Fruit fly (Drosophila melanogaster): Measurements from ENCODE around the gene CG9265.

CG9265 gene

dm6 chr2L:21062611-21063010 is 8.7 kb downstream of the CG9265 start (continued):
- TF ChIP-seq CG9932 (GFP tag; IDR thresholded peaks at IDR 0.05) (no peak), Dp (GFP tag; optimal IDR thresholded peaks at IDR 0.05) (no peak), klu (GFP tag; IDR thresholded peaks at IDR 0.05) (no peak), sqz (GFP tag; optimal IDR thresholded peaks at IDR 0.05) (no peak), hb (GFP tag; IDR thresholded peaks at IDR 0.05; ENCODE audit: partially characterized antibody) (no peak), CG14050 (GFP tag; IDR thresholded peaks at IDR 0.05) (no peak), HmgD (GFP tag; optimal IDR thresholded peaks at IDR 0.05) (no peak), Sin3A (optimal IDR thresholded peaks at IDR 0.05) (no peak), CG12071 (GFP tag; optimal IDR thresholded peaks at IDR 0.05) (peak; percentile 34), corto (GFP tag; optimal IDR thresholded peaks at IDR 0.05) (no peak), CG11093 (GFP tag; IDR thresholded peaks at IDR 0.05) (no peak), ind (GFP tag; optimal IDR thresholded peaks at IDR 0.05) (no peak), ems (GFP tag; optimal IDR thresholded peaks at IDR 0.05) (no peak), CG30020 (tag; optimal IDR thresholded peaks at IDR 0.05) (no peak), eve (GFP tag; optimal IDR thresholded peaks at IDR 0.05) (no peak), Hmr (GFP tag; optimal IDR thresholded peaks at IDR 0.05) (peak; percentile 8), pros (GFP tag; optimal IDR thresholded peaks at IDR 0.05) (no peak), CG6791 (GFP tag; IDR thresholded peaks at IDR 0.05; ENCODE audit: partially characterized antibody) (no peak), CG1832 (GFP tag; optimal IDR thresholded peaks at IDR 0.05) (no peak), Scr (GFP tag; IDR thresholded peaks at IDR 0.05; ENCODE audit: partially characterized antibody) (no peak), Hr39 (optimal IDR thresholded peaks at IDR 0.05) (no peak), br (optimal IDR thresholded peaks at IDR 0.05) (no peak), Fer1 (GFP tag; optimal IDR thresholded peaks at IDR 0.05) (peak; percentile 11), fd96Cb (tag; optimal IDR thresholded peaks at IDR 0.05) (no peak), BtbVII (GFP tag; optimal IDR thresholded peaks at IDR 0.05) (peak; percentile 0), phol (tag; optimal IDR thresholded peaks at IDR 0.05) (no peak), knrl (GFP tag; IDR thresholded peaks at IDR 0.05; ENCODE audit: partially characterized antibody) (no peak), CG14710 (tag; optimal IDR thresholded peaks at IDR 0.05) (no peak), abd-A (tag; optimal IDR thresholded peaks at IDR 0.05) (peak; percentile 14), CG8290 (GFP tag; optimal IDR thresholded peaks at IDR 0.05) (no peak), CG8290 (tag; optimal IDR thresholded peaks at IDR 0.05) (peak in 1 of 2 experiments; percentile 21), Six4 (GFP tag; optimal IDR thresholded peaks at IDR 0.05) (no peak), CG4360 (GFP tag; IDR thresholded peaks at IDR 0.05) (no peak), ftz-f1 (GFP tag; optimal IDR thresholded peaks at IDR 0.05) (no peak), tna (GFP tag; IDR thresholded peaks at IDR 0.05; ENCODE audit: partially characterized antibody) (no peak), CG42726 (GFP tag; IDR thresholded peaks at IDR 0.05; ENCODE audit: partially characterized antibody) (no peak), seq (GFP tag; IDR thresholded peaks at IDR 0.05) (no peak), Sox102F (GFP tag; optimal IDR thresholded peaks at IDR 0.05) (peak; percentile 17), Aef1 (GFP tag; IDR thresholded peaks at IDR 0.05) (no peak), H2.0 (GFP tag; IDR thresholded peaks at IDR 0.05) (no peak), CG2129 (GFP tag; IDR thresholded peaks at IDR 0.05; ENCODE audit: partially characterized antibody) (no peak), CG11456 (GFP tag; IDR thresholded peaks at IDR 0.05) (no peak), Side (GFP tag; optimal IDR thresholded peaks at IDR 0.05) (no peak), ci (GFP tag; IDR thresholded peaks at IDR 0.05) (peak; percentile 51; the same call in 1 of the 3 replicates), HmgZ (tag; optimal IDR thresholded peaks at IDR 0.05) (no peak), zfh2 (GFP tag; optimal IDR thresholded peaks at IDR 0.05) (no peak), CG13894 (tag; optimal IDR thresholded peaks at IDR 0.05) (peak; percentile 78), fd64A (GFP tag; optimal IDR thresholded peaks at IDR 0.05) (no peak), CG11695 (GFP tag; IDR thresholded peaks at IDR 0.05) (no peak), HLH54F (GFP tag; optimal IDR thresholded peaks at IDR 0.05) (no peak), CG9215 (GFP tag; IDR thresholded peaks at IDR 0.05) (no peak), CG3995 (GFP tag; optimal IDR thresholded peaks at IDR 0.05) (no peak), CG9727 (GFP tag; optimal IDR thresholded peaks at IDR 0.05) (no peak)

All from whole organism, embryonic.